Fruit fly (Drosophila melanogaster) whole organism, prepupa: ENCODE measurements around the gene CG6083.
A peak's percentile ranks its signal among the peaks of the same experiment; 100 is the strongest.

Experiments
- Blimp-1 ChIP-seq: fragments of 200-800 bp; sonication (Bioruptor generic); optimal IDR thresholded peaks from 3 replicates; lab custom pipeline; 2017; ENCODE audit warnings: missing biosample characterization, missing genetic modification characterization, mild to moderate bottlenecking, moderate library complexity, missing genetic modification reagents
- CG10631 ChIP-seq: fragments of 200-800 bp; sonication (Bioruptor generic); optimal IDR thresholded peaks from 2 replicates; lab custom pipeline; 2016; ENCODE audit warnings: missing biosample characterization, missing genetic modification characterization
- CG11762 ChIP-seq: fragments of 200-800 bp; sonication (Bioruptor generic); optimal IDR thresholded peaks from 3 replicates; lab custom pipeline; 2016; ENCODE audit warnings: missing biosample characterization, missing genetic modification characterization; ENCODE audit not compliant: insufficient read depth
- CG11902 ChIP-seq: fragments of 200-800 bp; sonication (Bioruptor generic); optimal IDR thresholded peaks from 3 replicates; lab custom pipeline; 2016; ENCODE audit warnings: missing biosample characterization, missing genetic modification characterization
- CG15336 ChIP-seq: fragments of 200-800 bp; sonication (Bioruptor generic); IDR thresholded peaks from 2 replicates; pipeline ENCODE4 v1.3.6; 2022; ENCODE audit warnings: missing biosample characterization, missing genetic modification characterization
- CG1621 ChIP-seq: fragments of 200-800 bp; sonication (Bioruptor generic); optimal IDR thresholded peaks from 3 replicates; lab custom pipeline; 2018; ENCODE audit warnings: missing biosample characterization, mild to moderate bottlenecking, missing genetic modification characterization
- CG16779 ChIP-seq: fragments of 200-800 bp; sonication (Bioruptor generic); optimal IDR thresholded peaks from 3 replicates; lab custom pipeline; 2017; ENCODE audit warnings: missing biosample characterization, mild to moderate bottlenecking, missing genetic modification characterization
- CG3032 ChIP-seq: fragments of 200-800 bp; optimal IDR thresholded peaks from 2 replicates; lab custom pipeline; 2019; ENCODE audit warnings: missing biosample characterization, mild to moderate bottlenecking, missing genetic modification characterization, moderate library complexity
- CG31627 ChIP-seq: fragments of 200-800 bp; sonication (Bioruptor generic); optimal IDR thresholded peaks from 3 replicates; lab custom pipeline; 2016; ENCODE audit warnings: missing biosample characterization, missing genetic modification characterization
- CG4318 ChIP-seq: fragments of 200-800 bp; sonication (Bioruptor generic); optimal IDR thresholded peaks from 3 replicates; lab custom pipeline; 2017; ENCODE audit warnings: missing biosample characterization, mild to moderate bottlenecking, missing genetic modification characterization
- CG6163 ChIP-seq: fragments of 200-800 bp; sonication (Bioruptor generic); IDR thresholded peaks from 3 replicates; pipeline ENCODE4 v1.3.6; 2022; ENCODE audit warnings: missing biosample characterization, missing genetic modification characterization
- CG6808 ChIP-seq: fragments of 200-800 bp; sonication (Bioruptor generic); optimal IDR thresholded peaks from 3 replicates; lab custom pipeline; 2017; ENCODE audit warnings: missing biosample characterization, missing genetic modification characterization, mild to moderate bottlenecking, moderate library complexity, missing genetic modification reagents
- CG6854 ChIP-seq: fragments of 200-800 bp; sonication (Bioruptor generic); optimal IDR thresholded peaks from 2 replicates; lab custom pipeline; 2017; ENCODE audit warnings: missing biosample characterization, mild to moderate bottlenecking, missing genetic modification characterization
- CG7368 ChIP-seq: fragments of 200-800 bp; sonication (Bioruptor generic); optimal IDR thresholded peaks from 3 replicates; lab custom pipeline; 2016; ENCODE audit warnings: missing biosample characterization, missing genetic modification characterization
- CG8319 ChIP-seq: fragments of 200-800 bp; sonication (Bioruptor generic); optimal IDR thresholded peaks from 3 replicates; lab custom pipeline; 2016; ENCODE audit warnings: missing biosample characterization, missing genetic modification characterization
- CG8632 ChIP-seq: fragments of 200-800 bp; sonication (Bioruptor generic); optimal IDR thresholded peaks from 3 replicates; lab custom pipeline; 2016; ENCODE audit warnings: missing biosample characterization, missing genetic modification characterization
- CG9139 ChIP-seq: fragments of 200-800 bp; sonication (Bioruptor generic); optimal IDR thresholded peaks from 3 replicates; lab custom pipeline; 2017; ENCODE audit warnings: missing biosample characterization, mild to moderate bottlenecking, missing genetic modification characterization
- Eip78C ChIP-seq: fragments of 200-800 bp; sonication (Bioruptor generic); peaks from one replicate; lab custom pipeline; 2016; ENCODE audit warnings: missing biosample characterization, missing genetic modification characterization
- Eip93F ChIP-seq: fragments of 200-800 bp; sonication (Bioruptor generic); optimal IDR thresholded peaks from 2 replicates; lab custom pipeline; 2016; ENCODE audit warnings: missing biosample characterization, mild to moderate bottlenecking, missing genetic modification characterization
- Ets21C ChIP-seq: fragments of 200-800 bp; sonication (Bioruptor generic); optimal IDR thresholded peaks from 3 replicates; lab custom pipeline; 2016; ENCODE audit warnings: missing biosample characterization, missing genetic modification characterization
- Ets96B ChIP-seq: fragments of 200-800 bp; optimal IDR thresholded peaks from 2 replicates; lab custom pipeline; 2019; ENCODE audit warnings: missing biosample characterization, mild to moderate bottlenecking, missing genetic modification characterization, moderate library complexity
- Hr38 ChIP-seq: sonication (Bioruptor generic); optimal IDR thresholded peaks from 2 replicates; lab custom pipeline; 2016; ENCODE audit warnings: missing biosample characterization, missing genetic modification characterization
- Hr39 ChIP-seq: fragments of 200-800 bp; sonication (Bioruptor generic); optimal IDR thresholded peaks from 2 replicates; lab custom pipeline; 2016; ENCODE audit warnings: missing biosample characterization, missing genetic modification characterization
- Hr4 ChIP-seq: fragments of 200-800 bp; sonication (Bioruptor generic); optimal IDR thresholded peaks from 3 replicates; lab custom pipeline; 2016; ENCODE audit warnings: missing biosample characterization, missing genetic modification characterization
- OdsH ChIP-seq: fragments of 200-800 bp; sonication (Bioruptor generic); optimal IDR thresholded peaks from 3 replicates; lab custom pipeline; 2016; ENCODE audit warnings: missing biosample characterization, missing genetic modification characterization
- Smox ChIP-seq: fragments of 200-800 bp; sonication (Bioruptor generic); optimal IDR thresholded peaks from 3 replicates; lab custom pipeline; 2016; ENCODE audit warnings: missing biosample characterization, missing genetic modification characterization
- Sox102F ChIP-seq: fragments of 200-800 bp; sonication (Bioruptor generic); optimal IDR thresholded peaks from 2 replicates; lab custom pipeline; 2016; ENCODE audit warnings: missing biosample characterization, mild to moderate bottlenecking, missing genetic modification characterization
- Sox14 ChIP-seq: fragments of 200-800 bp; sonication (Bioruptor generic); optimal IDR thresholded peaks from 3 replicates; lab custom pipeline; 2016; ENCODE audit warnings: missing biosample characterization, missing genetic modification characterization
- Sox15 ChIP-seq: fragments of 200-800 bp; sonication (Bioruptor generic); optimal IDR thresholded peaks from 3 replicates; lab custom pipeline; 2016; ENCODE audit warnings: missing biosample characterization, missing genetic modification characterization
- achi ChIP-seq: fragments of 200-800 bp; sonication (Bioruptor generic); optimal IDR thresholded peaks from 3 replicates; lab custom pipeline; 2016; ENCODE audit warnings: missing biosample characterization, missing genetic modification characterization
- acj6 ChIP-seq: fragments of 200-800 bp; sonication (Bioruptor generic); optimal IDR thresholded peaks from 3 replicates; lab custom pipeline; 2016; ENCODE audit warnings: missing biosample characterization, missing genetic modification characterization
- cyc ChIP-seq: fragments of 200-800 bp; sonication (Bioruptor generic); optimal IDR thresholded peaks from 3 replicates; lab custom pipeline; 2016; ENCODE audit warnings: missing biosample characterization, missing genetic modification characterization
- dac ChIP-seq: fragments of 200-800 bp; sonication (Bioruptor generic); optimal IDR thresholded peaks from 2 replicates; lab custom pipeline; 2017; ENCODE audit warnings: missing biosample characterization, mild to moderate bottlenecking, missing genetic modification characterization
- dsx ChIP-seq: fragments of 200-800 bp; optimal IDR thresholded peaks from 3 replicates; lab custom pipeline; 2019; ENCODE audit warnings: missing biosample characterization, mild to moderate bottlenecking, missing genetic modification characterization, moderate library complexity; ENCODE audit not compliant: poor library complexity, severe bottlenecking
- eg ChIP-seq: fragments of 200-800 bp; sonication (Bioruptor generic); IDR thresholded peaks from 3 replicates; pipeline ENCODE4 v1.3.6; 2022; ENCODE audit warnings: missing biosample characterization, missing genetic modification characterization
- esn ChIP-seq: fragments of 200-800 bp; sonication (Bioruptor generic); optimal IDR thresholded peaks from 2 replicates; lab custom pipeline; 2016; ENCODE audit warnings: missing biosample characterization, mild to moderate bottlenecking, missing genetic modification characterization, moderate library complexity
- fkh ChIP-seq: fragments of 200-800 bp; sonication (Bioruptor generic); optimal IDR thresholded peaks from 3 replicates; lab custom pipeline; 2017; ENCODE audit warnings: missing biosample characterization, mild to moderate bottlenecking, missing genetic modification characterization, moderate library complexity
- lz ChIP-seq: fragments of 200-800 bp; sonication (Bioruptor generic); optimal IDR thresholded peaks from 3 replicates; lab custom pipeline; 2016; ENCODE audit warnings: missing biosample characterization, missing genetic modification characterization
- net ChIP-seq: fragments of 200-800 bp; sonication (Bioruptor generic); optimal IDR thresholded peaks from 3 replicates; lab custom pipeline; 2016; ENCODE audit warnings: missing biosample characterization, missing genetic modification characterization
- salr ChIP-seq, 2 experiments: fragments of 200-800 bp; sonication (Bioruptor generic); optimal IDR thresholded peaks; 3 replicates each; lab custom pipeline; 2016 to 2018; ENCODE audit warnings: missing biosample characterization in 2 of 2, missing genetic modification characterization in 2 of 2, mild to moderate bottlenecking in 1 of 2
- svp ChIP-seq: fragments of 200-800 bp; sonication (Bioruptor generic); peaks from one replicate; lab custom pipeline; 2016; ENCODE audit warnings: missing biosample characterization, missing genetic modification characterization
- topi ChIP-seq: fragments of 200-800 bp; sonication (Bioruptor generic); optimal IDR thresholded peaks from 3 replicates; lab custom pipeline; 2016; ENCODE audit warnings: missing biosample characterization, missing genetic modification characterization
- vri ChIP-seq: fragments of 200-800 bp; sonication (Bioruptor generic); optimal IDR thresholded peaks from 3 replicates; lab custom pipeline; 2016; ENCODE audit warnings: missing biosample characterization, mild to moderate bottlenecking, missing genetic modification characterization

Gene CG6083

DNA sequence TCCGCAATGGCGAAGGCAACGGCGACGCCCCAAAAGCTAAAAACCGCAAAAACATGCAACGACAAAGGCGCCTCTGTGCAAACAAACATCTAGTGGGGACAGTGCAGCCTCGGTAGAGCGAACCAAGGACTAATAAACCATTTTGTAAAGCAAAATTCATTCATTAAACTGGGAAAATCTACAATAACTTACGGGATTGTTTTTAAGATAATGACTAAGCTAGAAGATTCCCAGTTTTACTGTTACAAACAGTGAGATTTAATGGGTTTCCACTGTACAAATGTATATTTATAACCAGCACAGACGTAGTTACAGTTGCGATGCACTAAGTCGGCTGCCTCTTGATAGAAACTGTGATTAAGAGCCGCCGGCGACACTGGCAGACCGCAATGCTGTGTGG, 30.3 kb upstream of the CG6083 start (continued):
- TF ChIP-seq Smox (GFP tag; lab: Kevin White, UChicago) (no peak), dsx (GFP tag; lab: Kevin White, UChicago) (no peak), CG6163 (GFP tag; lab: Robert Waterston, UW) (peak; percentile 89), svp (peak; percentile 35), CG31627 (GFP tag; lab: Kevin White, UChicago) (no peak), CG11762 (GFP tag; lab: Kevin White, UChicago) (peak; percentile 32), acj6 (GFP tag; lab: Kevin White, UChicago) (peak; percentile 39), CG4318 (peak; percentile 47), Sox15 (no peak), Ets96B (tag; lab: Kevin White, UChicago) (peak; percentile 65), Hr38 (peak; percentile 6)

DNA sequence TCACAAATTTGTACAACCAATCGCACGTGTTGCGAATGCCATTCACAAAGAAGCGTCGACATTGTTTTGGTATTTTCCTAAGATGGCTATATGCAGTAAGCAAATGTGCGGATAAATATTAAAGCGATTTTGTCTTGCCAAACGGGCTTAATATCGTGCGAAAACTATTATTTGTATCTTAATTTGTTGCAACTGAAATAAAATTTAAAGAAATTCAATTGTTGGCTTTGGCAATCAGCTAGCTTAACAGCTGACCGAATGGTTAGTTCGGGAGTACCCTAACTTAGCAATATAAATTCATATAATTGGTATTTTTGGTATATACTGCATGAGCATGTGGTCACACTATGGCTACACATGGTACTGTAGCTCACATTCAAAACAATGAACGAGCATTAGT, 22.5 kb upstream of the CG6083 start, which contains the start of the genes RIOK1 and Polr3H:
TSS of gene RIOK1 (minus strand) at position 65 of the 400 bp plus-strand sequence.
TSS of gene Polr3H (plus strand) at position 347 of the 400 bp plus-strand sequence.
- TF ChIP-seq fkh (no peak), CG15336 (GFP tag; lab: Robert Waterston, UW) (peak; percentile 60), CG8319 (GFP tag; lab: Kevin White, UChicago) (peak; percentile 37), eg (GFP tag; lab: Robert Waterston, UW) (peak; percentile 65), Eip93F (GFP tag; lab: Kevin White, UChicago) (no peak), dsx (GFP tag; lab: Kevin White, UChicago) (no peak), Eip78C (no peak), CG6808 (GFP tag; lab: Kevin White, UChicago) (no peak), CG31627 (GFP tag; lab: Kevin White, UChicago) (peak; percentile 82), salr (GFP tag; optimal IDR thresholded peaks at IDR 0.05; lab: Kevin White, UChicago) (peak in 1 of 2 experiments; percentile 24), CG9139 (GFP tag; lab: Kevin White, UChicago) (no peak), Ets21C (GFP tag; lab: Kevin White, UChicago) (no peak), svp (no peak), esn (GFP tag; lab: Kevin White, UChicago) (peak; percentile 79), CG1621 (tag; lab: Kevin White, UChicago) (no peak), OdsH (peak; percentile 79), Sox102F (GFP tag; lab: Kevin White, UChicago) (peak; percentile 62), Sox15 (peak; percentile 58), CG6854 (GFP tag; lab: Kevin White, UChicago) (no peak), Hr39 (GFP tag; lab: Kevin White, UChicago) (peak; percentile 83), CG7368 (peak; percentile 53), CG11762 (GFP tag; lab: Kevin White, UChicago) (peak; percentile 49), Ets96B (tag; lab: Kevin White, UChicago) (no peak), achi (GFP tag; lab: Kevin White, UChicago) (peak; percentile 70), Hr4 (GFP tag; lab: Kevin White, UChicago) (no peak), dac (GFP tag; lab: Kevin White, UChicago) (no peak), lz (GFP tag; lab: Kevin White, UChicago) (peak; percentile 69), acj6 (GFP tag; lab: Kevin White, UChicago) (peak; percentile 73), CG11902 (GFP tag; lab: Kevin White, UChicago) (peak; percentile 55), CG8632 (peak; percentile 4), CG10631 (GFP tag; lab: Kevin White, UChicago) (peak; percentile 65), Sox14 (GFP tag; lab: Kevin White, UChicago) (peak; percentile 84)
- TF ChIP-seq, all 60 proteins: peak for 19

DNA sequence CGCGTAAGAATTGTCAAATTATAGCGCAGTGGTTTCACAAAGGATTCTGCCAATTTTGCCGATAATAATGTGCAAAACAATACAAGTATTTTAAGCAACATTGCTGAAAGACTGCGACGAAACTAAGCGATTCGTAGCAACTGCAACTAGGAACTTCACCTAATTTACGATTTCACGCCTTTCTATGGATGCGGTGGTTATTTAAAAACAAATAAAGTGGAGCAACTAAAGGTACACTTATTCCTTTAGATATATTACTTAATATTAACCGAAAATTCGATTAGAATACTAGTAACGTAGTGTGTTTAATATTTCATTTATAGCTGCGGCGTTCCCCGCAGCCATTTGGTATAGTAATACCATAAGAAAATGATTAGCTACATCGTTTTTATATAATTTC, 20.0 kb upstream of the CG6083 start, which contains the start of gene CG6071:
TSS of gene CG6071 (minus strand) at position 101 of the 400 bp plus-strand sequence.
- TF ChIP-seq CG15336 (GFP tag; lab: Robert Waterston, UW) (no peak), CG3032 (tag; lab: Kevin White, UChicago) (no peak), net (GFP tag; lab: Kevin White, UChicago) (no peak), vri (no peak), CG11762 (GFP tag; lab: Kevin White, UChicago) (no peak), topi (no peak), CG8319 (GFP tag; lab: Kevin White, UChicago) (no peak), CG7368 (no peak), CG16779 (no peak), cyc (GFP tag; lab: Kevin White, UChicago) (no peak), CG1621 (tag; lab: Kevin White, UChicago) (no peak), Blimp-1 (GFP tag; lab: Kevin White, UChicago) (no peak)
